Worm (Caenorhabditis elegans) whole organism, mixed stage, embryonic: Measurements from ENCODE around the gene slc-36.3.

ENCODE experiments used
- drap-1 ChIP-seq: fragments of 200-800 bp; sonication (Bioruptor generic); optimal IDR thresholded peaks from 3 replicates; lab custom pipeline; 2018; ENCODE audit warnings: mild to moderate bottlenecking, missing genetic modification characterization, missing compliant biosample characterization
- elt-1 ChIP-seq: sonication (generic microtip); optimal IDR thresholded peaks from 2 replicates; lab custom pipeline; 2017; ENCODE audit warnings: missing genetic modification characterization, mild to moderate bottlenecking, missing compliant biosample characterization, antibody characterized with exemption, moderate library complexity, borderline replicate concordance; ENCODE audit not compliant: insufficient read depth
- lin-13 ChIP-seq: fragments of 150-350 bp; optimal IDR thresholded peaks from 2 replicates; lab custom pipeline; 2014; ENCODE audit warnings: missing biosample characterization, missing genetic modification characterization
- lsy-2 ChIP-seq: fragments of 150-350 bp; optimal IDR thresholded peaks from 2 replicates; lab custom pipeline; 2014; ENCODE audit warnings: missing biosample characterization, missing genetic modification characterization
- mep-1 ChIP-seq: fragments of 150-350 bp; optimal IDR thresholded peaks from 2 replicates; lab custom pipeline; 2017; ENCODE audit warnings: missing biosample characterization, missing genetic modification reagents, missing genetic modification characterization, inconsistent platforms
- mls-2 ChIP-seq: sonication (generic microtip); optimal IDR thresholded peaks from 2 replicates; lab custom pipeline; 2016; ENCODE audit warnings: mild to moderate bottlenecking, missing genetic modification characterization, moderate library complexity, missing compliant biosample characterization
- nhr-12 ChIP-seq: fragments of 150-350 bp; optimal IDR thresholded peaks from 2 replicates; lab custom pipeline; 2014; ENCODE audit warnings: missing biosample characterization, missing genetic modification characterization
- nhr-2 ChIP-seq: fragments of 150-350 bp; optimal IDR thresholded peaks from 2 replicates; lab custom pipeline; 2014; ENCODE audit warnings: missing biosample characterization, missing genetic modification characterization
- nhr-237 ChIP-seq: fragments of 150-350 bp; optimal IDR thresholded peaks from 2 replicates; lab custom pipeline; 2014; ENCODE audit warnings: missing biosample characterization, missing genetic modification characterization
- nhr-28 ChIP-seq: fragments of 150-350 bp; optimal IDR thresholded peaks from 2 replicates; lab custom pipeline; 2014; ENCODE audit warnings: missing biosample characterization, missing genetic modification characterization
- unc-39 ChIP-seq: fragments of 150-350 bp; optimal IDR thresholded peaks from 2 replicates; lab custom pipeline; 2014; ENCODE audit warnings: missing biosample characterization, missing genetic modification characterization

DNA sequence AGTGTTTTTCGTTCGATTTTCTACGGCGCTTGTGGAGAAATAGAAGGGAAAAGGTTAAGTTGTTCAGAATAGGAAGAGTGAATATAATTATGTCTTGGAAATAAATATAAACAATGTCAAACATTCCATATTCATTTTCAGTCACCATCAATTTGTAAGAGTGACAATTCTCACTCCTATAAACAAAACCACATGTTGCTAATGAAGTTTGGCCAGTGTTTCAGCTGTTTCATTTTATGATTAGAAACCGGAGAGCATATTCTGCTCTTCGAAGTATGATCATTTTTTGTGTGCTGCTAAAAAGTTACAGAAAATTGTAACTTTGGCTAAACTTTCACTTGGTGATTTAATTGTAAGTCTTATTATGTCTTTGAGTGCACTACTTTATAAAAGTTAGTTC, 11.1 kb upstream of the slc-36.3 start, which contains the start of gene Y38H6C.21:
- no peak for TF ChIP-seq nhr-237 (tag; lab: Kevin White, UChicago)
- TF ChIP-seq elt-1 (tag; lab: Kevin White, UChicago): no peak
- TF ChIP-seq mep-1 (tag; lab: Kevin White, UChicago): no peak
- no peak for TF ChIP-seq nhr-28 (tag; lab: Kevin White, UChicago)
- TF ChIP-seq nhr-12 (tag; lab: Kevin White, UChicago): no peak
- TF ChIP-seq unc-39 (tag; lab: Kevin White, UChicago): no peak
- TF ChIP-seq drap-1 (GFP tag; lab: Kevin White, UChicago): no peak
- TF ChIP-seq nhr-2 (tag; lab: Kevin White, UChicago): no peak
- TF ChIP-seq mls-2 (tag; lab: Kevin White, UChicago): no peak
- no peak for TF ChIP-seq lin-13 (tag; lab: Kevin White, UChicago)
- no peak for TF ChIP-seq lsy-2 (tag; lab: Kevin White, UChicago)
